Fruit fly (Drosophila melanogaster) whole organism, embryonic: ENCODE results near the gene CG31161.

Source experiments
- Atf3 ChIP-seq: fragments of 200-800 bp; sonication (Bioruptor generic); optimal IDR thresholded peaks from 3 replicates; lab custom pipeline; 2016; ENCODE audit warnings: missing biosample characterization, missing genetic modification characterization
- Atf6 ChIP-seq: fragments of 200-800 bp; sonication (Bioruptor generic); IDR thresholded peaks from 2 replicates; pipeline ENCODE4 v1.3.6; 2022; ENCODE audit warnings: missing biosample characterization, missing genetic modification characterization
- B-H1 ChIP-seq: fragments of 200-800 bp; sonication (Bioruptor generic); IDR thresholded peaks from 3 replicates; pipeline ENCODE4 v1.3.6; 2022; ENCODE audit warnings: missing biosample characterization, missing genetic modification characterization
- BEAF-32 ChIP-seq: fragments of 200-800 bp; sonication (Bioruptor generic); optimal IDR thresholded peaks from 3 replicates; lab custom pipeline; 2017; ENCODE audit warnings: missing biosample characterization, missing genetic modification characterization, mild to moderate bottlenecking, moderate library complexity, missing genetic modification reagents
- CG11560 ChIP-seq: fragments of 200-800 bp; sonication (Bioruptor generic); IDR thresholded peaks from 3 replicates; pipeline ENCODE4 v1.3.6; 2022; ENCODE audit warnings: missing biosample characterization, missing genetic modification characterization
- CG12391 ChIP-seq: fragments of 200-800 bp; sonication (Bioruptor generic); optimal IDR thresholded peaks from 3 replicates; lab custom pipeline; 2018; ENCODE audit warnings: missing biosample characterization, mild to moderate bottlenecking, missing genetic modification characterization, moderate library complexity
- CG13287 ChIP-seq: fragments of 200-800 bp; sonication (Bioruptor generic); IDR thresholded peaks from 2 replicates; pipeline ENCODE4 v1.3.6; 2022; ENCODE audit warnings: missing biosample characterization, missing genetic modification characterization; ENCODE audit not compliant: partially characterized antibody
- CG2116 ChIP-seq: fragments of 200-800 bp; sonication (Bioruptor generic); optimal IDR thresholded peaks from 3 replicates; lab custom pipeline; 2018; ENCODE audit warnings: missing biosample characterization, mild to moderate bottlenecking, missing genetic modification characterization
- CG30020 ChIP-seq: fragments of 200-800 bp; optimal IDR thresholded peaks from 2 replicates; lab custom pipeline; 2019; ENCODE audit warnings: missing biosample characterization, mild to moderate bottlenecking, missing genetic modification characterization, moderate library complexity
- CG34224 ChIP-seq: fragments of 200-800 bp; sonication (Bioruptor generic); IDR thresholded peaks from 3 replicates; pipeline ENCODE4 v1.3.6; 2022; ENCODE audit warnings: missing biosample characterization, missing genetic modification characterization; ENCODE audit not compliant: partially characterized antibody
- CG3726 ChIP-seq: fragments of 200-800 bp; sonication (Bioruptor generic); IDR thresholded peaks from 3 replicates; pipeline ENCODE4, ENCODE4 v1.3.6; 2022; ENCODE audit warnings: missing biosample characterization, missing genetic modification characterization
- CG6683 ChIP-seq: fragments of 200-800 bp; sonication (Bioruptor generic); optimal IDR thresholded peaks from 2 replicates; lab custom pipeline; 2017; ENCODE audit warnings: missing biosample characterization, mild to moderate bottlenecking, missing genetic modification characterization, missing genetic modification reagents
- CrebB ChIP-seq: fragments of 200-800 bp; sonication (Bioruptor generic); optimal IDR thresholded peaks from 3 replicates; lab custom pipeline; 2018; ENCODE audit warnings: missing biosample characterization, mild to moderate bottlenecking, missing genetic modification characterization
- D ChIP-seq, 2 experiments: fragments of 200-800 bp in 1 of 2; fragments of >200 bp in 1 of 2; sonication (Bioruptor generic) in 1 of 2; optimal IDR thresholded peaks; 2 replicates in 1 of 2; 3 replicates in 1 of 2; lab custom pipeline; 2017; ENCODE audit warnings: mild to moderate bottlenecking in 1 of 2, missing biosample characterization in 1 of 2, missing genetic modification characterization in 1 of 2, missing genetic modification reagents in 1 of 2
- Dfd ChIP-seq, 2 experiments: fragments of >200 bp; optimal IDR thresholded peaks; 2 replicates each; lab custom pipeline; 2017; ENCODE audit warnings: missing biosample characterization in 2 of 2, missing genetic modification characterization in 2 of 2
- Dp ChIP-seq: fragments of 200-800 bp; sonication (Bioruptor generic); optimal IDR thresholded peaks from 2 replicates; lab custom pipeline; 2018; ENCODE audit warnings: missing biosample characterization, mild to moderate bottlenecking, missing genetic modification characterization, moderate library complexity
- Dref ChIP-seq: fragments of 200-800 bp; sonication (Bioruptor generic); IDR thresholded peaks from 2 replicates; pipeline ENCODE4 v1.3.6; 2022; ENCODE audit warnings: missing biosample characterization, missing genetic modification characterization
- E2f1 ChIP-seq: fragments of 200-800 bp; sonication (Bioruptor generic); IDR thresholded peaks from 2 replicates; pipeline ENCODE4 v1.3.6; 2022; ENCODE audit warnings: missing biosample characterization, missing genetic modification characterization
- ERR ChIP-seq: fragments of 200-800 bp; sonication (Bioruptor generic); optimal IDR thresholded peaks from 2 replicates; lab custom pipeline; 2016; ENCODE audit warnings: missing biosample characterization, missing genetic modification characterization
- Ets97D ChIP-seq: fragments of 200-800 bp; sonication (Bioruptor generic); optimal IDR thresholded peaks from 3 replicates; lab custom pipeline; 2016; ENCODE audit warnings: missing biosample characterization, missing genetic modification characterization
- Hmr ChIP-seq: fragments of 200-800 bp; sonication (Bioruptor generic); optimal IDR thresholded peaks from 3 replicates; lab custom pipeline; 2017; ENCODE audit warnings: mild to moderate bottlenecking, missing biosample characterization, missing genetic modification reagents, missing genetic modification characterization
- Hmx ChIP-seq: fragments of 200-800 bp; sonication (Bioruptor generic); optimal IDR thresholded peaks from 2 replicates; lab custom pipeline; 2016; ENCODE audit warnings: missing biosample characterization, missing genetic modification characterization
- MBD-R2 ChIP-seq: fragments of 200-800 bp; sonication (Bioruptor generic); IDR thresholded peaks from 2 replicates; pipeline ENCODE4 v1.3.6; 2022; ENCODE audit warnings: missing biosample characterization, missing genetic modification characterization
- MESR4 ChIP-seq: fragments of 200-800 bp; sonication (Bioruptor generic); optimal IDR thresholded peaks from 2 replicates; lab custom pipeline; 2018; ENCODE audit warnings: missing biosample characterization, mild to moderate bottlenecking, missing genetic modification characterization, moderate library complexity
- Meics ChIP-seq: fragments of 200-800 bp; sonication (Bioruptor generic); optimal IDR thresholded peaks from 2 replicates; lab custom pipeline; 2017; ENCODE audit warnings: missing biosample characterization, mild to moderate bottlenecking, missing genetic modification characterization
- Myb ChIP-seq: fragments of 200-800 bp; sonication (Bioruptor generic); optimal IDR thresholded peaks from 2 replicates; lab custom pipeline; 2016; ENCODE audit warnings: missing biosample characterization, missing genetic modification characterization
- Scr ChIP-seq: fragments of 200-800 bp; sonication (Bioruptor generic); IDR thresholded peaks from 2 replicates; pipeline ENCODE4 v1.3.6; 2022; ENCODE audit warnings: missing biosample characterization, missing genetic modification characterization; ENCODE audit not compliant: partially characterized antibody
- Sox102F ChIP-seq: fragments of 200-800 bp; sonication (Bioruptor generic); optimal IDR thresholded peaks from 2 replicates; lab custom pipeline; 2018; ENCODE audit warnings: missing biosample characterization, mild to moderate bottlenecking, missing genetic modification characterization, moderate library complexity
- Taf1 ChIP-seq: fragments of 200-800 bp; sonication (Bioruptor generic); IDR thresholded peaks from 2 replicates; pipeline ENCODE4 v1.3.6; 2022; ENCODE audit warnings: missing biosample characterization, missing genetic modification characterization
- YL-1 ChIP-seq: fragments of 200-800 bp; sonication (Bioruptor generic); optimal IDR thresholded peaks from 3 replicates; lab custom pipeline; 2017; ENCODE audit warnings: missing biosample characterization, mild to moderate bottlenecking, missing genetic modification characterization
- bbx ChIP-seq: fragments of 200-800 bp; sonication (Bioruptor generic); IDR thresholded peaks from 2 replicates; pipeline ENCODE4 v1.3.6; 2022; ENCODE audit warnings: missing biosample characterization, missing genetic modification characterization; ENCODE audit not compliant: partially characterized antibody
- cwo ChIP-seq: fragments of 200-800 bp; sonication (Bioruptor generic); optimal IDR thresholded peaks from 3 replicates; lab custom pipeline; 2017; ENCODE audit warnings: missing biosample characterization, missing genetic modification characterization, mild to moderate bottlenecking, moderate library complexity, missing genetic modification reagents
- grau ChIP-seq: fragments of 200-800 bp; optimal IDR thresholded peaks from 3 replicates; lab custom pipeline; 2019; ENCODE audit warnings: missing biosample characterization, mild to moderate bottlenecking, missing genetic modification characterization, moderate library complexity
- gsb ChIP-seq: fragments of 200-800 bp; sonication (Bioruptor generic); IDR thresholded peaks from 2 replicates; pipeline ENCODE4 v1.3.6; 2022; ENCODE audit warnings: missing biosample characterization, missing genetic modification characterization
- lola ChIP-seq, 3 experiments: fragments of >200 bp in 2 of 3; fragments of 200-800 bp in 1 of 3; sonication (Bioruptor generic) in 1 of 3; optimal IDR thresholded peaks; 2 replicates each; lab custom pipeline; 2017 to 2019; ENCODE audit warnings: missing biosample characterization in 3 of 3, missing genetic modification characterization in 3 of 3, mild to moderate bottlenecking in 1 of 3, moderate library complexity in 1 of 3
- pzg ChIP-seq: fragments of 200-800 bp; sonication (Bioruptor generic); optimal IDR thresholded peaks from 3 replicates; lab custom pipeline; 2018; ENCODE audit warnings: missing biosample characterization, mild to moderate bottlenecking, missing genetic modification characterization, moderate library complexity
- row ChIP-seq: fragments of 200-800 bp; sonication (Bioruptor generic); IDR thresholded peaks from 3 replicates; pipeline ENCODE4 v1.3.6; 2022; ENCODE audit warnings: missing biosample characterization, missing genetic modification characterization
- salm ChIP-seq: fragments of 200-800 bp; sonication (Bioruptor generic); optimal IDR thresholded peaks from 2 replicates; lab custom pipeline; 2018; ENCODE audit warnings: missing biosample characterization, mild to moderate bottlenecking, missing genetic modification characterization
- sim ChIP-seq: fragments of 200-800 bp; sonication (Bioruptor generic); IDR thresholded peaks from 2 replicates; pipeline ENCODE4 v1.3.6; 2022; ENCODE audit warnings: missing biosample characterization, missing genetic modification characterization
- sna ChIP-seq: fragments of 200-800 bp; sonication (Bioruptor generic); IDR thresholded peaks from 2 replicates; pipeline ENCODE4 v1.3.6; 2022; ENCODE audit warnings: missing biosample characterization, missing genetic modification characterization; ENCODE audit not compliant: partially characterized antibody
- tll ChIP-seq, 2 experiments: fragments of 200-800 bp in 1 of 2; fragments of >200 bp in 1 of 2; sonication (Bioruptor generic) in 1 of 2; optimal IDR thresholded peaks; 2 replicates each; lab custom pipeline; 2017 to 2019; ENCODE audit warnings: missing biosample characterization in 2 of 2, missing genetic modification characterization in 2 of 2, mild to moderate bottlenecking in 1 of 2, moderate library complexity in 1 of 2
- trem ChIP-seq: fragments of 200-800 bp; optimal IDR thresholded peaks from 3 replicates; lab custom pipeline; 2019; ENCODE audit warnings: missing biosample characterization, mild to moderate bottlenecking, missing genetic modification characterization, moderate library complexity
- vfl ChIP-seq: fragments of 200-800 bp; sonication (Bioruptor generic); optimal IDR thresholded peaks from 2 replicates; lab custom pipeline; 2016; ENCODE audit warnings: missing biosample characterization, missing genetic modification characterization
- wek ChIP-seq: fragments of 200-800 bp; sonication (Bioruptor generic); optimal IDR thresholded peaks from 3 replicates; lab custom pipeline; 2018; ENCODE audit warnings: missing biosample characterization, mild to moderate bottlenecking, missing genetic modification characterization, moderate library complexity
- yki ChIP-seq: fragments of >200 bp; optimal IDR thresholded peaks from 3 replicates; lab custom pipeline; 2018

Gene CG31161

dm6 chr3R:22602783-22603182 lies 13.5 kb upstream of the CG31161 start:
- TF ChIP-seq Dfd (GFP tag; optimal IDR thresholded peaks at IDR 0.05; lab: Kevin White, UChicago), result peak in 1 of 2 experiments; percentile 23
- no peak for TF ChIP-seq Sox102F (GFP tag; lab: Kevin White, UChicago)

- TF ChIP-seq E2f1 (GFP tag; lab: Robert Waterston, UW), result no peak
- no peak for TF ChIP-seq Hmx (GFP tag; lab: Kevin White, UChicago)
- TF ChIP-seq Atf6 (GFP tag; lab: Robert Waterston, UW), result no peak
- TF ChIP-seq D (optimal IDR thresholded peaks at IDR 0.05; lab: Kevin White, UChicago), result no peak
- TF ChIP-seq D (GFP tag; optimal IDR thresholded peaks at IDR 0.05; lab: Kevin White, UChicago), result no peak
- no peak for TF ChIP-seq CG30020 (tag; lab: Kevin White, UChicago)
- no peak for TF ChIP-seq CG12391 (tag; lab: Kevin White, UChicago)
- no peak for TF ChIP-seq lola (GFP tag; optimal IDR thresholded peaks at IDR 0.05; lab: Kevin White, UChicago)
- TF ChIP-seq CG3726 (GFP tag; lab: Robert Waterston, UW), result no peak
- TF ChIP-seq Taf1, result no peak
These were observed 7.1 kb upstream of the CG31161 start, which contains the start of gene CG13843 for dm6 chr3R:22609185-22609584. Gene CG13843, plus strand, starts transcription at chr3R:22609485.

dm6 chr3R:22613448-22613847 lies 2.9 kb upstream of the CG31161 start, which contains the start of the genes CG31156 and mRRF2:
Gene CG31156, minus strand, starts transcription at chr3R:22613656.
Gene mRRF2, plus strand, starts transcription at chr3R:22613686.
- TF ChIP-seq CG13287 (peak; percentile 67), CG11560 (tag; lab: Robert Waterston, UW) (peak; percentile 91; the same call in 1 of the 3 replicates), bbx (GFP tag; lab: Robert Waterston, UW) (no peak), CrebB (tag; lab: Kevin White, UChicago) (no peak), CG34224 (GFP tag; lab: Robert Waterston, UW) (peak; percentile 44; the same call in 2 of the 3 replicates), trem (tag; lab: Kevin White, UChicago) (peak; percentile 11), wek (no peak), B-H1 (GFP tag; lab: Robert Waterston, UW) (no peak), Atf3 (no peak), MESR4 (GFP tag; lab: Kevin White, UChicago) (peak; percentile 13), Scr (GFP tag; lab: Robert Waterston, UW) (peak; percentile 36; the same call in 1 of the 2 replicates), ERR (GFP tag; lab: Kevin White, UChicago) (no peak), row (GFP tag; lab: Robert Waterston, UW) (no peak), YL-1 (peak; percentile 22), yki (lab: Kevin White, UChicago) (no peak), D (optimal IDR thresholded peaks at IDR 0.05; lab: Kevin White, UChicago) (no peak), D (GFP tag; optimal IDR thresholded peaks at IDR 0.05; lab: Kevin White, UChicago) (no peak), BEAF-32 (GFP tag; lab: Kevin White, UChicago) (peak; percentile 20), Taf1 (no peak), salm (tag; lab: Kevin White, UChicago) (no peak), CG2116 (GFP tag; lab: Kevin White, UChicago) (peak; percentile 18), CG3726 (GFP tag; lab: Robert Waterston, UW) (no peak), sim (no peak), Dref (GFP tag; lab: Robert Waterston, UW) (peak; percentile 56), pzg (GFP tag; lab: Kevin White, UChicago) (peak; percentile 5), Hmr (GFP tag; lab: Kevin White, UChicago) (no peak), gsb (no peak), Ets97D (GFP tag; lab: Kevin White, UChicago) (no peak), cwo (GFP tag; lab: Kevin White, UChicago) (no peak), grau (tag; lab: Kevin White, UChicago) (no peak), vfl (GFP tag; lab: Kevin White, UChicago) (no peak), Dp (GFP tag; lab: Kevin White, UChicago) (peak; percentile 52), MBD-R2 (GFP tag; lab: Robert Waterston, UW) (peak; percentile 45; the same call in 1 of the 2 replicates), sna (0 out of 2 replicates have a peak, but pooled peaks have one; percentile 44), CG6683 (GFP tag; lab: Kevin White, UChicago) (no peak), Meics (GFP tag; lab: Kevin White, UChicago) (no peak), Myb (peak; percentile 28), tll (GFP tag; optimal IDR thresholded peaks at IDR 0.05; lab: Kevin White, UChicago) (peak in 1 of 2 experiments; percentile 40)
